Worm (Caenorhabditis elegans): ENCODE measurements around the gene F59A6.10.
A peak's percentile ranks its signal among the peaks of the same experiment; 100 is the strongest.

F59A6.10 gene

DNA sequence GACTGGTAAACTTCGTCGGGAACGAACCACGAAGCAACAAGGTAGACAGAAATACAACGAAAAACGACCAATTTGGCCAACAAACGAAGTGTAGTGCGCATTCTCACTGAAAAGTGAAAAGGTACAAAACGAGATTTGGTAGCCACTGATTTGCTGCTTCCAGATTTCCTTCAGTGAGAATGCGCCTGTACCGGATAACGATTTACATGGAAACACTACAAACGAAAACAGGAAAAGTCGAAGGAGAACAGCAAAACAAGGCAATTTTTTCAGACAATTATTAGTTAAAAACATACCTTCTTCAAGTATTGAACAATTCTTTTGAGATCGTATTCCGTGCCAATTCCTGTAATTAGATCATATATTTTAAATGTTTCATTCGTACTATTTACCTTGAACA lies 10.8 kb upstream of the F59A6.10 start, which contains the start of gene pigb-1:
Gene pigb-1 (minus strand): TSS at position 101 of the 400 bp plus-strand sequence.
- no peak for TF ChIP-seq flt-1 (GFP tag; IDR thresholded peaks at IDR 0.05)
- TF ChIP-seq B0310.2 (tag; optimal IDR thresholded peaks at IDR 0.05), result no peak
- TF ChIP-seq ets-7 (tag; optimal IDR thresholded peaks at IDR 0.05), result no peak
- TF ChIP-seq pes-1 (GFP tag; IDR thresholded peaks at IDR 0.05), result no peak
- TF ChIP-seq tra-4 (tag; optimal IDR thresholded peaks at IDR 0.05), result no peak
- TF ChIP-seq ceh-36 (tag; optimal IDR thresholded peaks at IDR 0.05), result no peak
- TF ChIP-seq aly-1 (tag; optimal IDR thresholded peaks at IDR 0.05), result no peak

DNA sequence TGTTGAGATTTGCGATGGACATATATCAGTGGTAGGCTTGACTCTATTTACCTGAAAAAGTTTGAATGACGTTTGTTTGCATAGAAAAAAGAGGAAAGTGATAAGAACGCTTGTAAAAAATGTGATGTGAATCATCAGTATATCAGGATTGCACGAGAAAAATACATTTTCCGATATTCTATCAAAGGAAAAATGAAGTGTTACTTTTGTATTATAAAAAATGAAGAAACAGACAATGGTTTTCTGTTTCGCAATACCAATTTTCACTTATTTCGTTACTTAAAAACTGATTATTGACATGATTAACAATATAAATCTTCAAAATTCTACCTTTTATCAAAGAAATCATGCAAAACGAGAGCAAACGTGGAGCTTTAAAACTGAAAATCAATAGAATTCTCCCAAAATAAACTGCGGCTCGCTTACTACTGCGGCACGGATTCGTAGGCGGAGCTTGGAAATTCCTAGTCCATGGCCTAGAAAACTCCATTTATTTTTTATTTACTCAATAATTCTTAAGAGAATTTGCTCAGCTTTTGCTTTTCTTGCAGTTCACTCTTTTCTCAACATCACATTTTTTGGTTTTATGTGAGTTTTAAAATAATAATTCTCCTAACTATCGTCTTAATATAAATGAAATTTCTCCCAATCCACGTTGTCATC lies 10.1 kb upstream of the F59A6.10 start, which contains the start of the genes eif-1 and vps-24:
Gene eif-1 (minus strand): TSS at position 51 of the 663 bp plus-strand sequence.
Gene vps-24 (plus strand): TSS at position 469 of the 663 bp plus-strand sequence.
- TF ChIP-seq ceh-13 (GFP tag; optimal IDR thresholded peaks at IDR 0.05) (no peak), hmbx-1 (tag; optimal IDR thresholded peaks at IDR 0.05) (no peak), pes-1 (GFP tag; IDR thresholded peaks at IDR 0.05) (0 out of 2 replicates have a peak, but pooled peaks have one; percentile 37), ama-1 (optimal IDR thresholded peaks at IDR 0.05) (no peak), B0310.2 (tag; optimal IDR thresholded peaks at IDR 0.05) (no peak), ets-7 (tag; optimal IDR thresholded peaks at IDR 0.05) (no peak)

DNA sequence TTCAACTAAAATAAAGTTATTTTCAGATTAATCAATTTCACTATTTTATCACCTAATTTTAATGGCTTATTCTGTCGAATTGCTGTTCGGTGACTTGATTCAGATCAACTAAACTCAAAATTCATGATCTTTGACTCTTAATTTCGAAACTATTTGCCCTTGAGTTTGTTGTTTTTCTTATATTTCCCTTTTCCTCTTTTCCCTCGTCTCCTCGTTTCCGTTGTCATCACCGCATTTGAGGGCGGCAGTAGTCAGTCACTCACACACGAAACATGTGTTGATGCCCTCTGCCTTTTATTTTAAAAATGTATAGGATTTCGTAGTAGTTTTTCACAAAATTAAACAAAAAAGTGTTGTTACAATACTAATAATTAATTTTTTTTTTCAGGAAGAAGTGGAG lies 8.8 kb upstream of the F59A6.10 start, which contains the start of gene rnh-1.0:
Gene rnh-1.0 (plus strand): TSS at position 389 of the 400 bp plus-strand sequence.
- TF ChIP-seq hnd-1 (tag; optimal IDR thresholded peaks at IDR 0.05), result no peak
- no peak for TF ChIP-seq F13C5.2 (tag; optimal IDR thresholded peaks at IDR 0.05)
- no peak for TF ChIP-seq flt-1 (GFP tag; IDR thresholded peaks at IDR 0.05)
- TF ChIP-seq hmbx-1 (tag; optimal IDR thresholded peaks at IDR 0.05), result no peak
- TF ChIP-seq hmg-4 (GFP tag; optimal IDR thresholded peaks at IDR 0.05), result no peak
- TF ChIP-seq aly-1 (tag; optimal IDR thresholded peaks at IDR 0.05), result no peak
- no peak for TF ChIP-seq ceh-36 (tag; optimal IDR thresholded peaks at IDR 0.05)
- no peak for TF ChIP-seq ama-1 (optimal IDR thresholded peaks at IDR 0.05)
- no peak for TF ChIP-seq sea-1 (GFP tag; conservative IDR thresholded peaks at IDR 0.05)
- no peak for TF ChIP-seq tbx-11 (GFP tag; IDR thresholded peaks at IDR 0.05)
- TF ChIP-seq pes-1 (GFP tag; IDR thresholded peaks at IDR 0.05), result no peak
- no peak for TF ChIP-seq tbx-37 (GFP tag; conservative IDR thresholded peaks at IDR 0.05)
- no peak for TF ChIP-seq scrt-1 (GFP tag; IDR thresholded peaks at IDR 0.05)
- no peak for TF ChIP-seq tra-4 (tag; optimal IDR thresholded peaks at IDR 0.05)
- TF ChIP-seq ets-7 (tag; optimal IDR thresholded peaks at IDR 0.05), result no peak
- TF ChIP-seq B0310.2 (tag; optimal IDR thresholded peaks at IDR 0.05), result no peak
- no peak for TF ChIP-seq ceh-13 (GFP tag; optimal IDR thresholded peaks at IDR 0.05)

DNA sequence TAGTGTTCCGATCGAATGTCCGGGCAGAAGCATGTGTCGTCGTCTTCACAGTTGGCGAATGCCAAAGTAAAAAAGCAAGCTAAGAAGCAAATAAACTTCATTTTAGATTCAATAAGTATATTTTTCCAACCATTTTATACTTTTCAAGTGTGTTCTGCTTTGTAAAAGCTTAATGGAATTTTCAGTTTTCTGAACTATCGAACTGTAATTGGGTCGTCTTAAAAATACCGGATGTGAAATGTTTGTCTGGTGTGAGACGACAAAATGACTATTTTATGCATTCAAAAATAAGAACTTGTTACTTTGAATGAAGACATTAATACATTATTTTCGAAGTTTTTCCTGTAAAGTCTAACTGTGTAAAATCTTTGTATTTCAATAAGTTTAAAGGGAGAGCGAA lies 5.1 kb upstream of the F59A6.10 start, which contains the start of gene F59A6.11:
Gene F59A6.11 (minus strand): TSS at position 101 of the 400 bp plus-strand sequence.
- TF ChIP-seq hnd-1 (tag; optimal IDR thresholded peaks at IDR 0.05), result no peak
- no peak for TF ChIP-seq scrt-1 (GFP tag; IDR thresholded peaks at IDR 0.05)
- no peak for TF ChIP-seq ama-1 (optimal IDR thresholded peaks at IDR 0.05)
- TF ChIP-seq sea-1 (GFP tag; conservative IDR thresholded peaks at IDR 0.05), result no peak

DNA sequence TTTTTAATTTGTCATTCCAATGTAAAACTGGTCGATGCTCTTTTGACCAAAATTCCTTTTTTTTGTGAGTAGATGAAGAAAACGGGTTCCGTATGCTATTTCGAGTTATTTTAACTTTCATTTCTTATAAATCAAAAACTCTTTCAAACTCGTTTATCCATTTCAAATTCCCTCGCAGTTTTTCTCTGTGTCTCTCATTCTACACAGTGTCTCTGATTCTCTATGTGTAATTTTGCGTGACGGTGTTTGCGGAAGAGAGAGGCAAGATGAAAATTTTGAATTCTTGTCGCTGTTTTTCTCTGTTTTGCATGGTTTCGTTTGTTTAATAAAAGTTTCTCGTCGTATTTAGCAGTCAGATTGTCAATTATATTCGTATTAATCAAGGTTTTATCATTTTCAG lies 4.6 kb upstream of the F59A6.10 start, which contains the start of gene citk-2:
Gene citk-2 (plus strand): TSS at position 399 of the 400 bp plus-strand sequence.
- no peak for TF ChIP-seq sea-1 (GFP tag; conservative IDR thresholded peaks at IDR 0.05)
- TF ChIP-seq hnd-1 (tag; optimal IDR thresholded peaks at IDR 0.05), result no peak
- peak; percentile 70 for TF ChIP-seq F13C5.2 (tag; optimal IDR thresholded peaks at IDR 0.05)

DNA sequence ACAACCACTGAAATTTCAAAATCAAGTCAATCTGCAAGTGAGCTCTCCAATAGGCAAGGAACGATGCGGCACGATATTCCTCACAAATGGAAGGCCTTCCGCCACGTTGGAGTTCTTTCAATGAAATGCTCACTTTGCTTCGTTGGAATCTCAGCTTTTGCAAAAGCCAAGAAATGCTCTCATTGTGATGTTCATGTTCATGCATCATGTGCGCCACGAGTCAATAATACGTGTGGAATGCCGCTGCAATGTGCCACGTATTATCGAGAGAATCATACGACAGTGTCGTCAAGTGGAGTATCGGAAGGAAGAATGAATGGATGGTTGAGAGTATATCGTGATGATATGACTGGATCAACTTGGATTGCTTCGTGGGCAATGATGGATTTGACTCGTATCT lies 1.9 kb upstream of the F59A6.10 start:
- TF ChIP-seq scrt-1 (GFP tag; IDR thresholded peaks at IDR 0.05) (no peak), hmbx-1 (tag; optimal IDR thresholded peaks at IDR 0.05) (no peak), pes-1 (GFP tag; IDR thresholded peaks at IDR 0.05) (no peak), ceh-36 (tag; optimal IDR thresholded peaks at IDR 0.05) (no peak), sea-1 (GFP tag; conservative IDR thresholded peaks at IDR 0.05) (no peak), flt-1 (GFP tag; IDR thresholded peaks at IDR 0.05) (no peak), hmg-4 (GFP tag; optimal IDR thresholded peaks at IDR 0.05) (no peak), ama-1 (optimal IDR thresholded peaks at IDR 0.05) (no peak), ceh-13 (GFP tag; optimal IDR thresholded peaks at IDR 0.05) (no peak), F13C5.2 (tag; optimal IDR thresholded peaks at IDR 0.05) (no peak), tra-4 (tag; optimal IDR thresholded peaks at IDR 0.05) (no peak), tbx-37 (GFP tag; conservative IDR thresholded peaks at IDR 0.05) (no peak), tbx-11 (GFP tag; IDR thresholded peaks at IDR 0.05) (no peak), hnd-1 (tag; optimal IDR thresholded peaks at IDR 0.05) (no peak), ets-7 (tag; optimal IDR thresholded peaks at IDR 0.05) (no peak), B0310.2 (tag; optimal IDR thresholded peaks at IDR 0.05) (no peak), aly-1 (tag; optimal IDR thresholded peaks at IDR 0.05) (no peak)

DNA sequence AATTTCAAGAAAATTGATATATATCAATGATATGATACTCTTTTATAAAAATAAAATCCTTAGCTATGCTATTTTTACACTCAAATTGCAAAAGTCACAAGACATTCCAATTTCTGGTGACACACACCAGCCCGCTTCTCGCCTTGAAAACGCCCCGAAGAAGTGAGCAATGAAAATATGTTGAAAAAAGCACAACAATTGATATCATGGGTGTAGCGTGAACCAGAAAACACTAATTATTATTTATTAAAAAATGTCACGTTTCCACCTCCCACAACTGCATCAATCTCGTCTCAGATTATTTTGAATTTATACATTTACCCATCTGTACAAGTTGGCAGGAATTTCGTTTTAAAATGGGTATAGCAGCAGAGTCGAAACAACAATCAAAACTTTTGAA lies 1.0 kb downstream of the F59A6.10 start, which contains the start of gene F59A6.4:
Gene F59A6.4 (plus strand): TSS at position 301 of the 400 bp plus-strand sequence.
- TF ChIP-seq hnd-1 (tag; optimal IDR thresholded peaks at IDR 0.05) (no peak), sea-1 (GFP tag; conservative IDR thresholded peaks at IDR 0.05) (no peak), ama-1 (optimal IDR thresholded peaks at IDR 0.05) (no peak), ceh-36 (tag; optimal IDR thresholded peaks at IDR 0.05) (no peak), tbx-37 (GFP tag; conservative IDR thresholded peaks at IDR 0.05) (no peak), aly-1 (tag; optimal IDR thresholded peaks at IDR 0.05) (no peak), B0310.2 (tag; optimal IDR thresholded peaks at IDR 0.05) (no peak), tra-4 (tag; optimal IDR thresholded peaks at IDR 0.05) (no peak), tbx-11 (GFP tag; IDR thresholded peaks at IDR 0.05) (no peak), scrt-1 (GFP tag; IDR thresholded peaks at IDR 0.05) (no peak), hmbx-1 (tag; optimal IDR thresholded peaks at IDR 0.05) (no peak), hmg-4 (GFP tag; optimal IDR thresholded peaks at IDR 0.05) (no peak), ceh-13 (GFP tag; optimal IDR thresholded peaks at IDR 0.05) (no peak)

DNA sequence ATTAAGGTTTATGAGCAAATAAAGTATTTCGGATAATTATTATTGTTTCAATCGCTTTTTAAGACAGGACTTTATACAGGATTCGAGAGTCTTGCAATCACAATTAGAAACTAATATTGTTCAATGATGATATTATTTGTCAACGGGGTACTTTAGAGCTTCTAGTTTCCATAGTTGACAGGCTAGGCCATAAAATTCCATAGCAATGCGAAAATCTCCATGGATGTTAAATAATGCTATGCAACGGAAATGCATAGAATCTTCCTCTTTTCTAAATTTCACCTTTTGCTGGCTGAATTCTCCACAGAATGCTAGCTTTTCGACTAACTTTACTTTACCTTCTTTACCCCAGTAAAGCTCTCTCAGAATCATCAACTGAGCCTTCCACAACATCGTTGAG lies 4.3 kb downstream of the F59A6.10 start, which contains the start of gene F59A6.3:
Gene F59A6.3 (plus strand): TSS at position 301 of the 400 bp plus-strand sequence.
- TF ChIP-seq tbx-11 (GFP tag; IDR thresholded peaks at IDR 0.05) (no peak), scrt-1 (GFP tag; IDR thresholded peaks at IDR 0.05) (no peak), F13C5.2 (tag; optimal IDR thresholded peaks at IDR 0.05) (no peak), aly-1 (tag; optimal IDR thresholded peaks at IDR 0.05) (no peak)

Measured in whole organism, early embryonic.